Fruit fly (Drosophila melanogaster) whole organism, embryonic: ENCODE results near the gene Mcm5.

Experiments
- ATbp ChIP-seq: fragments of 200-800 bp; sonication (Bioruptor generic); optimal IDR thresholded peaks from 2 replicates; lab custom pipeline; 2017; ENCODE audit warnings: missing biosample characterization, mild to moderate bottlenecking, missing genetic modification characterization, missing genetic modification reagents
- Abd-B ChIP-seq: fragments of 200-800 bp; sonication (Bioruptor generic); optimal IDR thresholded peaks from 2 replicates; lab custom pipeline; 2018; ENCODE audit warnings: missing biosample characterization, mild to moderate bottlenecking, missing genetic modification characterization, moderate library complexity
- Ada2b ChIP-seq: fragments of 200-800 bp; sonication (Bioruptor generic); IDR thresholded peaks from 2 replicates; pipeline ENCODE4 v1.3.6; 2022; ENCODE audit warnings: missing biosample characterization, missing genetic modification characterization
- Asciz ChIP-seq: fragments of 200-800 bp; sonication (Bioruptor generic); optimal IDR thresholded peaks from 2 replicates; lab custom pipeline; 2017; ENCODE audit warnings: missing biosample characterization, mild to moderate bottlenecking, missing genetic modification characterization, missing genetic modification reagents
- BEAF-32 ChIP-seq: fragments of 200-800 bp; sonication (Bioruptor generic); optimal IDR thresholded peaks from 3 replicates; lab custom pipeline; 2017; ENCODE audit warnings: missing biosample characterization, missing genetic modification characterization, mild to moderate bottlenecking, moderate library complexity, missing genetic modification reagents
- Bdp1 ChIP-seq: fragments of 200-800 bp; sonication (Bioruptor generic); optimal IDR thresholded peaks from 3 replicates; lab custom pipeline; 2016; ENCODE audit warnings: missing biosample characterization, missing genetic modification characterization
- Blimp-1 ChIP-seq: fragments of 200-800 bp; sonication (Bioruptor generic); optimal IDR thresholded peaks from 3 replicates; lab custom pipeline; 2018; ENCODE audit warnings: missing biosample characterization, missing genetic modification characterization, mild to moderate bottlenecking, moderate library complexity, missing genetic modification reagents
- Bteb2 ChIP-seq: fragments of 200-800 bp; sonication (Bioruptor generic); optimal IDR thresholded peaks from 2 replicates; lab custom pipeline; 2016; ENCODE audit warnings: missing biosample characterization, missing genetic modification characterization
- CG1024 ChIP-seq: fragments of 200-800 bp; sonication (Bioruptor generic); IDR thresholded peaks from 2 replicates; pipeline ENCODE4 v1.3.6; 2022; ENCODE audit warnings: missing biosample characterization, missing genetic modification characterization
- CG10267 ChIP-seq: fragments of 200-800 bp; sonication (Bioruptor generic); optimal IDR thresholded peaks from 2 replicates; lab custom pipeline; 2018; ENCODE audit warnings: missing biosample characterization, mild to moderate bottlenecking, missing genetic modification characterization, moderate library complexity
- CG10321 ChIP-seq: fragments of 200-800 bp; sonication (Bioruptor generic); IDR thresholded peaks from 2 replicates; pipeline ENCODE4 v1.3.6; 2022; ENCODE audit warnings: missing biosample characterization, missing genetic modification characterization
- CG10979 ChIP-seq: fragments of 200-800 bp; sonication (Bioruptor generic); optimal IDR thresholded peaks from 2 replicates; lab custom pipeline; 2018; ENCODE audit warnings: missing biosample characterization, mild to moderate bottlenecking, missing genetic modification characterization, moderate library complexity
- CG11696 ChIP-seq: fragments of 200-800 bp; sonication (Bioruptor generic); IDR thresholded peaks from 2 replicates; pipeline ENCODE4 v1.3.6; 2022; ENCODE audit warnings: missing biosample characterization, missing genetic modification characterization
- CG12236 ChIP-seq: fragments of 200-800 bp; sonication (Bioruptor generic); optimal IDR thresholded peaks from 2 replicates; lab custom pipeline; 2016; ENCODE audit warnings: missing biosample characterization, missing genetic modification characterization
- CG12769 ChIP-seq: fragments of 200-800 bp; sonication (Bioruptor generic); optimal IDR thresholded peaks from 2 replicates; lab custom pipeline; 2019; ENCODE audit warnings: missing biosample characterization, mild to moderate bottlenecking, missing genetic modification characterization, moderate library complexity
- CG13296 ChIP-seq: fragments of 200-800 bp; sonication (Bioruptor generic); optimal IDR thresholded peaks from 3 replicates; lab custom pipeline; 2018; ENCODE audit warnings: missing biosample characterization, mild to moderate bottlenecking, missing genetic modification characterization
- CG15696 ChIP-seq: fragments of 200-800 bp; sonication (Bioruptor generic); optimal IDR thresholded peaks from 2 replicates; lab custom pipeline; 2019; ENCODE audit warnings: missing biosample characterization, mild to moderate bottlenecking, missing genetic modification characterization, moderate library complexity
- CG17829 ChIP-seq: fragments of 200-800 bp; optimal IDR thresholded peaks from 2 replicates; lab custom pipeline; 2019; ENCODE audit warnings: missing biosample characterization, mild to moderate bottlenecking, missing genetic modification characterization, moderate library complexity
- CG2712 ChIP-seq: fragments of 200-800 bp; optimal IDR thresholded peaks from 3 replicates; lab custom pipeline; 2019; ENCODE audit warnings: missing biosample characterization, mild to moderate bottlenecking, missing genetic modification characterization, moderate library complexity
- CG34422 ChIP-seq: fragments of 200-800 bp; sonication (Bioruptor generic); IDR thresholded peaks from 3 replicates; pipeline ENCODE4 v1.3.6; 2022; ENCODE audit warnings: missing biosample characterization, missing genetic modification characterization
- CG42726 ChIP-seq: fragments of 200-800 bp; sonication (Bioruptor generic); IDR thresholded peaks from 2 replicates; pipeline ENCODE4 v1.3.6; 2022; ENCODE audit warnings: missing biosample characterization, missing genetic modification characterization; ENCODE audit not compliant: partially characterized antibody
- CG4820 ChIP-seq: fragments of 200-800 bp; sonication (Bioruptor generic); optimal IDR thresholded peaks from 3 replicates; lab custom pipeline; 2016; ENCODE audit warnings: missing biosample characterization, missing genetic modification characterization
- CG6689 ChIP-seq: fragments of 200-800 bp; sonication (Bioruptor generic); IDR thresholded peaks from 2 replicates; pipeline ENCODE4 v1.3.6; 2022; ENCODE audit warnings: missing biosample characterization, missing genetic modification characterization
- CG8388 ChIP-seq: fragments of 200-800 bp; sonication (Bioruptor generic); optimal IDR thresholded peaks from 2 replicates; lab custom pipeline; 2019; ENCODE audit warnings: missing biosample characterization, mild to moderate bottlenecking, missing genetic modification characterization, moderate library complexity
- CG9727 ChIP-seq: fragments of 200-800 bp; sonication (Bioruptor generic); optimal IDR thresholded peaks from 3 replicates; lab custom pipeline; 2017; ENCODE audit warnings: missing biosample characterization, mild to moderate bottlenecking, missing genetic modification characterization
- Drgx ChIP-seq: fragments of 200-800 bp; sonication (Bioruptor generic); IDR thresholded peaks from 2 replicates; pipeline ENCODE4 v1.3.6; 2022; ENCODE audit warnings: missing biosample characterization, missing genetic modification characterization
- HLH3B ChIP-seq: fragments of 200-800 bp; sonication (Bioruptor generic); IDR thresholded peaks from 2 replicates; pipeline ENCODE4 v1.3.6; 2022; ENCODE audit warnings: missing biosample characterization, missing genetic modification characterization
- MTF-1 ChIP-seq: fragments of 200-800 bp; sonication (Bioruptor generic); optimal IDR thresholded peaks from 2 replicates; lab custom pipeline; 2018; ENCODE audit warnings: missing biosample characterization, mild to moderate bottlenecking, missing genetic modification characterization, borderline replicate concordance
- Med ChIP-seq: fragments of 200-800 bp; sonication (Bioruptor generic); peaks from one replicate; lab custom pipeline; 2016; ENCODE audit warnings: missing biosample characterization, missing genetic modification characterization, mild to moderate bottlenecking, inconsistent platforms, moderate library complexity
- NFAT ChIP-seq: fragments of 200-800 bp; sonication (Bioruptor generic); IDR thresholded peaks from 2 replicates; pipeline ENCODE4 v1.3.6; 2022; ENCODE audit warnings: missing biosample characterization, missing genetic modification characterization
- NK7.1 ChIP-seq: fragments of 200-800 bp; sonication (Bioruptor generic); optimal IDR thresholded peaks from 3 replicates; lab custom pipeline; 2016; ENCODE audit warnings: missing biosample characterization, missing genetic modification characterization
- Optix ChIP-seq: fragments of 200-800 bp; sonication (Bioruptor generic); IDR thresholded peaks from 3 replicates; pipeline ENCODE4 v1.3.6; 2022; ENCODE audit warnings: missing biosample characterization, missing genetic modification characterization
- PHDP ChIP-seq: fragments of 200-800 bp; sonication (Bioruptor generic); optimal IDR thresholded peaks from 3 replicates; lab custom pipeline; 2018; ENCODE audit warnings: missing biosample characterization, mild to moderate bottlenecking, missing genetic modification characterization, moderate library complexity
- Scr ChIP-seq: fragments of 200-800 bp; sonication (Bioruptor generic); IDR thresholded peaks from 2 replicates; pipeline ENCODE4 v1.3.6; 2022; ENCODE audit warnings: missing biosample characterization, missing genetic modification characterization; ENCODE audit not compliant: partially characterized antibody
- Sin3A ChIP-seq: fragments of >200 bp; optimal IDR thresholded peaks from 2 replicates; lab custom pipeline; 2018
- Ssrp ChIP-seq: fragments of 200-800 bp; sonication (Bioruptor generic); optimal IDR thresholded peaks from 2 replicates; lab custom pipeline; 2018; ENCODE audit warnings: missing biosample characterization, mild to moderate bottlenecking, missing genetic modification characterization, moderate library complexity
- Tbp ChIP-seq: fragments of >200 bp; optimal IDR thresholded peaks from 2 replicates; lab custom pipeline; 2018; ENCODE audit warnings: missing biosample characterization, missing genetic modification characterization
- chif ChIP-seq, 2 experiments: fragments of 200-800 bp; sonication (Bioruptor generic); optimal IDR thresholded peaks; 3 replicates each; lab custom pipeline; 2016; ENCODE audit warnings: missing biosample characterization in 2 of 2, missing genetic modification characterization in 2 of 2
- dimm ChIP-seq: fragments of 200-800 bp; sonication (Bioruptor generic); IDR thresholded peaks from 2 replicates; pipeline ENCODE4 v1.3.6; 2022; ENCODE audit warnings: missing biosample characterization, missing genetic modification characterization
- dmrt99B ChIP-seq: fragments of 200-800 bp; sonication (Bioruptor generic); optimal IDR thresholded peaks from 2 replicates; lab custom pipeline; 2018; ENCODE audit warnings: missing biosample characterization, mild to moderate bottlenecking, missing genetic modification characterization, moderate library complexity
- fd96Cb ChIP-seq: fragments of 200-800 bp; sonication (Bioruptor generic); optimal IDR thresholded peaks from 2 replicates; lab custom pipeline; 2018; ENCODE audit warnings: missing biosample characterization, mild to moderate bottlenecking, missing genetic modification characterization, moderate library complexity
- fu2 ChIP-seq: fragments of 200-800 bp; sonication (Bioruptor generic); optimal IDR thresholded peaks from 2 replicates; lab custom pipeline; 2016; ENCODE audit warnings: missing biosample characterization, missing genetic modification characterization
- gcm2 ChIP-seq: fragments of 200-800 bp; sonication (Bioruptor generic); optimal IDR thresholded peaks from 2 replicates; lab custom pipeline; 2016; ENCODE audit warnings: missing biosample characterization, missing genetic modification characterization
- her ChIP-seq: fragments of 200-800 bp; sonication (Bioruptor generic); optimal IDR thresholded peaks from 2 replicates; lab custom pipeline; 2016; ENCODE audit warnings: missing biosample characterization, missing genetic modification characterization
- lmd ChIP-seq: fragments of 200-800 bp; sonication (Bioruptor generic); IDR thresholded peaks from 2 replicates; pipeline ENCODE4 v1.3.6; 2022; ENCODE audit warnings: missing biosample characterization, missing genetic modification characterization
- repo ChIP-seq: fragments of 200-800 bp; sonication (Bioruptor generic); optimal IDR thresholded peaks from 2 replicates; lab custom pipeline; 2016; ENCODE audit warnings: missing biosample characterization, missing genetic modification characterization
- sisA ChIP-seq: fragments of 200-800 bp; sonication (Bioruptor generic); IDR thresholded peaks from 2 replicates; pipeline ENCODE4 v1.3.6; 2022; ENCODE audit warnings: missing biosample characterization, missing genetic modification characterization
- vfl ChIP-seq: fragments of 200-800 bp; sonication (Bioruptor generic); optimal IDR thresholded peaks from 2 replicates; lab custom pipeline; 2016; ENCODE audit warnings: missing biosample characterization, missing genetic modification characterization
- zfh1 ChIP-seq: fragments of 200-800 bp; sonication (Bioruptor generic); IDR thresholded peaks from 3 replicates; pipeline ENCODE4 v1.3.6; 2022; ENCODE audit warnings: missing biosample characterization, missing genetic modification characterization

Gene Mcm5

dm6 chr3R:10832526-10833165 is 44.3 kb downstream of the Mcm5 start (continued):
- TF ChIP-seq Optix (no peak), fu2 (GFP tag; lab: Kevin White, UChicago) (no peak), CG11696 (GFP tag; lab: Robert Waterston, UW) (no peak), CG10979 (tag; lab: Kevin White, UChicago) (peak; percentile 27), CG13296 (GFP tag; lab: Kevin White, UChicago) (no peak), CG34422 (GFP tag; lab: Robert Waterston, UW) (0 out of 3 replicates have a peak, but pooled peaks have one; percentile 16), vfl (GFP tag; lab: Kevin White, UChicago) (no peak), HLH3B (GFP tag; lab: Robert Waterston, UW) (peak; percentile 40; the same call in 1 of the 2 replicates), Tbp (no peak), dimm (GFP tag; lab: Robert Waterston, UW) (no peak), Bteb2 (GFP tag; lab: Kevin White, UChicago) (no peak), Asciz (GFP tag; lab: Kevin White, UChicago) (no peak), Ssrp (tag; lab: Kevin White, UChicago) (no peak), lmd (GFP tag; lab: Robert Waterston, UW) (peak; percentile 24; the same call in 1 of the 2 replicates), zfh1 (GFP tag; lab: Robert Waterston, UW) (peak; percentile 55; the same call in 1 of the 3 replicates), Sin3A (lab: Kevin White, UChicago) (no peak), Ada2b (GFP tag; lab: Robert Waterston, UW) (0 out of 2 replicates have a peak, but pooled peaks have one; percentile 14), dmrt99B (tag; lab: Kevin White, UChicago) (peak; percentile 42), MTF-1 (no peak), Abd-B (GFP tag; lab: Kevin White, UChicago) (peak; percentile 8), fd96Cb (tag; lab: Kevin White, UChicago) (peak; percentile 27), CG2712 (tag; lab: Kevin White, UChicago) (no peak), CG9727 (GFP tag; lab: Kevin White, UChicago) (peak; percentile 8), CG8388 (GFP tag; lab: Kevin White, UChicago) (no peak), ATbp (GFP tag; lab: Kevin White, UChicago) (peak; percentile 1), CG6689 (GFP tag; lab: Robert Waterston, UW) (peak; percentile 32; the same call in 1 of the 2 replicates), gcm2 (no peak), BEAF-32 (no peak), repo (GFP tag; lab: Kevin White, UChicago) (no peak), her (GFP tag; lab: Kevin White, UChicago) (no peak), CG17829 (tag; lab: Kevin White, UChicago) (no peak), CG12236 (GFP tag; lab: Kevin White, UChicago) (no peak), CG4820 (GFP tag; lab: Kevin White, UChicago) (peak; percentile 27), CG1024 (peak; percentile 3; the same call in 1 of the 2 replicates), CG12769 (tag; lab: Kevin White, UChicago) (no peak), CG10321 (GFP tag; lab: Robert Waterston, UW) (no peak), PHDP (tag; lab: Kevin White, UChicago) (no peak), chif (GFP tag; optimal IDR thresholded peaks at IDR 0.05; lab: Kevin White, UChicago) (peak in 1 of 2 experiments; percentile 10), sisA (GFP tag; lab: Robert Waterston, UW) (peak; percentile 56), CG10267 (tag; lab: Kevin White, UChicago) (no peak), CG15696 (tag; lab: Kevin White, UChicago) (no peak), Med (peak; percentile 59), NK7.1 (no peak), Drgx (GFP tag; lab: Robert Waterston, UW) (peak; percentile 96), Scr (no peak), Blimp-1 (peak; percentile 17), NFAT (no peak), CG42726 (GFP tag; lab: Robert Waterston, UW) (no peak), Bdp1 (GFP tag; lab: Kevin White, UChicago) (no peak)
